Worm (Caenorhabditis elegans) whole organism, L2 larva: ENCODE results near the gene hst-6.

Source experiments
- F13H6.1 ChIP-seq: sonication (generic microtip); optimal IDR thresholded peaks from 2 replicates; lab custom pipeline; 2016; ENCODE audit warnings: missing genetic modification characterization, missing compliant biosample characterization
- R02D3.7 ChIP-seq: fragments of 150-350 bp; optimal IDR thresholded peaks from 2 replicates; lab custom pipeline; 2014; ENCODE audit warnings: missing biosample characterization, missing genetic modification characterization
- alr-1 ChIP-seq: fragments of 150-350 bp; optimal IDR thresholded peaks from 2 replicates; lab custom pipeline; 2014; ENCODE audit warnings: missing biosample characterization, missing genetic modification characterization
- aly-2 ChIP-seq: fragments of 150-350 bp; optimal IDR thresholded peaks from 2 replicates; lab custom pipeline; 2014; ENCODE audit warnings: missing biosample characterization, missing genetic modification characterization
- elt-3 ChIP-seq: sonication (generic microtip); optimal IDR thresholded peaks from 2 replicates; lab custom pipeline; 2017; ENCODE audit warnings: missing biosample characterization, missing genetic modification characterization
- fos-1 ChIP-seq: fragments of 150-350 bp; optimal IDR thresholded peaks from 2 replicates; lab custom pipeline; 2014; ENCODE audit warnings: missing biosample characterization, missing genetic modification characterization
- lin-39 ChIP-seq: fragments of 150-350 bp; optimal IDR thresholded peaks from 2 replicates; lab custom pipeline; 2014; ENCODE audit warnings: missing biosample characterization, missing genetic modification reagents, missing genetic modification characterization
- mdl-1 ChIP-seq, 2 experiments: fragments of 150-350 bp in 1 of 2; sonication (generic microtip) in 1 of 2; optimal IDR thresholded peaks; 2 replicates each; lab custom pipeline; 2017; ENCODE audit warnings: missing biosample characterization in 2 of 2, missing genetic modification characterization in 2 of 2
- nhr-10 ChIP-seq: sonication (generic microtip); optimal IDR thresholded peaks from 2 replicates; lab custom pipeline; 2017; ENCODE audit warnings: missing biosample characterization, missing genetic modification characterization
- nhr-23 ChIP-seq: fragments of 150-350 bp; optimal IDR thresholded peaks from 2 replicates; lab custom pipeline; 2014; ENCODE audit warnings: missing biosample characterization, missing genetic modification reagents, missing genetic modification characterization
- unc-62 ChIP-seq: fragments of 150-350 bp; optimal IDR thresholded peaks from 2 replicates; lab custom pipeline; 2014; ENCODE audit warnings: missing biosample characterization, missing genetic modification reagents, missing genetic modification characterization

ce11 chrX:5226265-5226664 is 49.1 kb upstream of the hst-6 start, which contains the start of gene H28G03.3:
- no peak for TF ChIP-seq alr-1 (tag; lab: Kevin White, UChicago)
- TF ChIP-seq nhr-10 (tag; lab: Kevin White, UChicago) = no peak
- TF ChIP-seq nhr-23 (tag; lab: Kevin White, UChicago) = no peak
- TF ChIP-seq aly-2 (tag; lab: Kevin White, UChicago) = no peak
- no peak for TF ChIP-seq fos-1 (tag; lab: Kevin White, UChicago)
- no peak for TF ChIP-seq mdl-1 (tag; optimal IDR thresholded peaks at IDR 0.05; lab: Kevin White, UChicago)
- no peak for TF ChIP-seq R02D3.7 (tag; lab: Kevin White, UChicago)
- TF ChIP-seq F13H6.1 (tag; lab: Kevin White, UChicago) = no peak
- no peak for TF ChIP-seq unc-62 (GFP tag; lab: Kevin White, UChicago)
- TF ChIP-seq elt-3 (tag; lab: Kevin White, UChicago) = no peak
- no peak for TF ChIP-seq lin-39 (tag; lab: Kevin White, UChicago)
